Fruit fly (Drosophila melanogaster): ENCODE measurements around the gene CG33703.

The CG33703 gene

dm6 chr3L:9512560-9512959, at the start of gene CG33703:
Gene CG33703, minus strand, starts transcription at chr3L:9512660.
- TF ChIP-seq psq (optimal IDR thresholded peaks at IDR 0.05) (no peak), Myc (optimal IDR thresholded peaks at IDR 0.05) (no peak), h (optimal IDR thresholded peaks at IDR 0.05) (no peak), Sin3A (optimal IDR thresholded peaks at IDR 0.05) (no peak), insv (optimal IDR thresholded peaks at IDR 0.05) (no peak), ttk (optimal IDR thresholded peaks at IDR 0.05) (no peak)

DNA sequence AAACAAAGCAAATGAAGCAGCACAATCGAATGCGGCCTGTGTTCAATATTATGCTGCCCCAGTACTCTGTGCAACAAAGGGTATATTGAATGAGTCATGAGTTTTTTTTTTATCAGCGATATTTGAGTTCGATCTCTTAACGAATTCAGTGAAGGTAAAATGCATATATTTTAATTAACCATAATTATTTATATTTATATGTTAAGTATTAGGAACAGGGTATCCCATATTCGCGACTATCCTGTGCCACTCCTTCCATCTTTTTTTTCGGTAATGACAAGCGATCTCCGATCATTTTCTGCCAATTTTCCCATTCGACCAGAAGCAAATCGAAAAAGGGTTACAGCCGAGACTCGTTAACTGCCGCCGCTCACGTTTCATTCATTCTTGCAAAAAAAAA, 46.6 kb upstream of the CG33703 start:
- TF ChIP-seq h (optimal IDR thresholded peaks at IDR 0.05) (no peak), psq (optimal IDR thresholded peaks at IDR 0.05) (no peak), insv (optimal IDR thresholded peaks at IDR 0.05) (no peak), Myc (optimal IDR thresholded peaks at IDR 0.05) (no peak), ttk (optimal IDR thresholded peaks at IDR 0.05) (no peak), Sin3A (optimal IDR thresholded peaks at IDR 0.05) (no peak)

DNA sequence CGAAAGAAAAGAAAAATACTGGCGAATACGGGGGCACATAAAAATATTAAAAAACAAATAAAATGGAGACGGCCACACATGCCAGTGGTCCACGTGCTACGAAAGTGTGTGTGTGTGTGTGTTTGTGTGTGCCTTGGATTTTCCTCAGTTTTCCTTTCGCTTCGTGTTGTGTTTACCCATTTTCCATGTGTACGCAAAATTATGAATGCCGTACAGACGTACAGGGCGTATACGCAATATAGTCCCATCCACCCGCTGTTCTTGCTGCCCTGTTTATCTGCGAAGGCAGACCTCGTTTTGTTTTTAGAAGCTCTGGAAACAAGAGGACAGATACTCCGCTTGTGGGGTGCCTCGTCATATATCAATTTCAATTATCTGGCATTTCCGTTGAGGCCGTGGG, 44.2 kb upstream of the CG33703 start:
- TF ChIP-seq ttk (optimal IDR thresholded peaks at IDR 0.05) (no peak), insv (optimal IDR thresholded peaks at IDR 0.05) (no peak), h (optimal IDR thresholded peaks at IDR 0.05) (no peak), Myc (optimal IDR thresholded peaks at IDR 0.05) (no peak), Sin3A (optimal IDR thresholded peaks at IDR 0.05) (no peak), psq (optimal IDR thresholded peaks at IDR 0.05) (no peak)

DNA sequence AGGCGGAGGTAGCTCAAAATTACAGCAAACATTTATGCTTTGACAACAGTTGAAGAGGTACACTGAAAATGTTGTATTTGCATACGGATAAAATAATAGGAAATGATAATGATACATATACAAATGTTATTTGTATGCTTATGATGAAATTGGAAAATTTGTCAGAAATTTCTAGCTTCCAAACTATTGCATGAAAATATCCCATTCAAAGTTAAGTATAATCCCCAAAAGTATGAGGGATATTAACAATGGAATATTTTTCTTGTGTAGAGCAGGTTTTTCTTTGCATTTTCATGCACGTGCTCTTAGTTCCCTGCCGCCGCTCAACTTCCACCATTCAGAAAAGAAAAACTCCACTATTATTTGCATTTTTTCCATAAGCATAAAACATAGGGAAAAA, 42.5 kb upstream of the CG33703 start:
- TF ChIP-seq h (optimal IDR thresholded peaks at IDR 0.05) = no peak

dm6 chr3L:9552190-9552809, 39.8 kb upstream of the CG33703 start:
- TF ChIP-seq psq (optimal IDR thresholded peaks at IDR 0.05) (no peak), h (optimal IDR thresholded peaks at IDR 0.05) (no peak), Sin3A (optimal IDR thresholded peaks at IDR 0.05) (no peak), Myc (optimal IDR thresholded peaks at IDR 0.05) (no peak), ttk (optimal IDR thresholded peaks at IDR 0.05) (no peak), insv (optimal IDR thresholded peaks at IDR 0.05) (no peak)

- TF ChIP-seq Sin3A (optimal IDR thresholded peaks at IDR 0.05) (no peak), insv (optimal IDR thresholded peaks at IDR 0.05) (no peak), psq (optimal IDR thresholded peaks at IDR 0.05) (no peak), ttk (optimal IDR thresholded peaks at IDR 0.05) (no peak), h (optimal IDR thresholded peaks at IDR 0.05) (no peak), Myc (optimal IDR thresholded peaks at IDR 0.05) (no peak)
Measured at dm6 chr3L:9550873-9551580, 38.6 kb upstream of the CG33703 start.

DNA sequence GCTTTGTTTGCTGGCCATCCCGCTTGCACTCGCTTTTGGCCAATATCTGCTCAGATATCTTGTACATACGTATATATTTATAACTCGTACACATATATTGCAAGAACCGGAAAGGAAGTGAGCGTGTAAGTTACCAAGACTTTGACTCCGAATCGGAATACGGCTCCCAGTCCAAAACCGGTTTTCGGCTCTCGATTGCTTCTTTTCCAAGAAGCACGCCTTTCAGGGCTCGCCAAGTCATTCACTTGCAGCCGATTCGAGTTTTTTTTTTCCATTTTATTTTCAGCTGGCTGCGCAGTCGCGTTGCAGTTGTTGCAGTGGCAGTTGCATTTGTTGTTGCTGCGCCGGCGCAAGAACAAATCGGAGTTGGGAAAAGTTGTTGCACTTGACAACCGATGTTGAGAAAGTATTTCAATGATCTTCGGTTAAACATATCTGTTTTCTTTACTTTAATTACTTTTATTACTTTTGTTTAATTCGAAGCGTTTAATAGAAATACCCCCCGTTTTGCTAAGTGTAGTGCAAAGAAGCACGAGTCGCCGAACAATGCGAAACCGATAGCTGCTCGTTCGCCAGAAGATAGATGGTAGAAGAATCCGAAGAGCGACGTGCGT, 37.3 kb upstream of the CG33703 start:
- TF ChIP-seq insv (optimal IDR thresholded peaks at IDR 0.05) (no peak), Sin3A (optimal IDR thresholded peaks at IDR 0.05) (no peak), psq (optimal IDR thresholded peaks at IDR 0.05) (no peak), ttk (optimal IDR thresholded peaks at IDR 0.05) (no peak), h (optimal IDR thresholded peaks at IDR 0.05) (no peak), Myc (optimal IDR thresholded peaks at IDR 0.05) (no peak)

dm6 chr3L:9548800-9549199, 36.3 kb upstream of the CG33703 start:
- TF ChIP-seq insv (optimal IDR thresholded peaks at IDR 0.05) = no peak
- TF ChIP-seq h (optimal IDR thresholded peaks at IDR 0.05) = no peak
- no peak for TF ChIP-seq Myc (optimal IDR thresholded peaks at IDR 0.05)
- no peak for TF ChIP-seq psq (optimal IDR thresholded peaks at IDR 0.05)
- TF ChIP-seq Sin3A (optimal IDR thresholded peaks at IDR 0.05) = no peak
- no peak for TF ChIP-seq ttk (optimal IDR thresholded peaks at IDR 0.05)

DNA sequence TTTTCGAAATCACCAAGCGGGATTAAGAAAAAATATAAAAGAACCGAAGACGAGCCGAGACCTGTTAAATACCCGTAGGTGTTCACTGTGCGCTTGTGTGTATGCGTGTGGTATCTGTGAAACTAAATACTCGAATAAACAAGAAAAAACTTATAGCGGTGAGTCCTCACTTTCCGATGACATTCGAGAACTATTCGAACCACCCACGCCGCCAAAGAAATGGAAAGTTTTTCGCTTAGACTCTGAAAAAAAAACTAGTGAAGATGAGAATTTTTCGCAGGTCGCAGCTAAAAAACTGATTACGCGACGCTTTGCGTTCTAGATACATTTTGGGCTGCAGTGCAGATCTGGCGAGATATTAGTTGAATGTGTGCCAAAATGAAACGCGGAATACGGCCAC, 35.5 kb upstream of the CG33703 start:
- no peak for TF ChIP-seq Myc (optimal IDR thresholded peaks at IDR 0.05)
- no peak for TF ChIP-seq ttk (optimal IDR thresholded peaks at IDR 0.05)
- no peak for TF ChIP-seq Sin3A (optimal IDR thresholded peaks at IDR 0.05)
- no peak for TF ChIP-seq insv (optimal IDR thresholded peaks at IDR 0.05)
- no peak for TF ChIP-seq h (optimal IDR thresholded peaks at IDR 0.05)
- TF ChIP-seq psq (optimal IDR thresholded peaks at IDR 0.05) = no peak

- no peak for TF ChIP-seq h (optimal IDR thresholded peaks at IDR 0.05)
- no peak for TF ChIP-seq ttk (optimal IDR thresholded peaks at IDR 0.05)
- TF ChIP-seq Sin3A (optimal IDR thresholded peaks at IDR 0.05) = no peak
- TF ChIP-seq insv (optimal IDR thresholded peaks at IDR 0.05) = no peak
- no peak for TF ChIP-seq psq (optimal IDR thresholded peaks at IDR 0.05)
Measured at dm6 chr3L:9546875-9547324, 34.4 kb upstream of the CG33703 start, which contains the start of gene CG42673. Gene CG42673, plus strand, starts transcription at chr3L:9547220.

dm6 chr3L:9543899-9544298, 31.4 kb upstream of the CG33703 start, which contains the start of gene Ir67a:
Gene Ir67a, minus strand, starts transcription at chr3L:9543999.
- TF ChIP-seq insv (optimal IDR thresholded peaks at IDR 0.05) (no peak), ttk (optimal IDR thresholded peaks at IDR 0.05) (no peak), Myc (optimal IDR thresholded peaks at IDR 0.05) (no peak), Sin3A (optimal IDR thresholded peaks at IDR 0.05) (no peak), h (optimal IDR thresholded peaks at IDR 0.05) (no peak), psq (optimal IDR thresholded peaks at IDR 0.05) (no peak)

- TF ChIP-seq Myc (optimal IDR thresholded peaks at IDR 0.05) (no peak), h (optimal IDR thresholded peaks at IDR 0.05) (no peak), ttk (optimal IDR thresholded peaks at IDR 0.05) (no peak), insv (optimal IDR thresholded peaks at IDR 0.05) (no peak)
Measured at dm6 chr3L:9528835-9529234, 16.4 kb upstream of the CG33703 start, which contains the start of gene Or67a. Gene Or67a, plus strand, starts transcription at chr3L:9529067.
